Worm (Caenorhabditis elegans) whole organism, mixed stage, embryonic: Measurements from ENCODE around the gene inx-6.

Experiments
- drap-1 ChIP-seq: fragments of 200-800 bp; sonication (Bioruptor generic); optimal IDR thresholded peaks from 3 replicates; lab custom pipeline; 2018; ENCODE audit warnings: mild to moderate bottlenecking, missing genetic modification characterization, missing compliant biosample characterization
- elt-1 ChIP-seq: sonication (generic microtip); optimal IDR thresholded peaks from 2 replicates; lab custom pipeline; 2017; ENCODE audit warnings: missing genetic modification characterization, mild to moderate bottlenecking, missing compliant biosample characterization, antibody characterized with exemption, moderate library complexity, borderline replicate concordance; ENCODE audit not compliant: insufficient read depth
- elt-3 ChIP-seq: fragments of 150-350 bp; optimal IDR thresholded peaks from 2 replicates; lab custom pipeline; 2014; ENCODE audit warnings: missing biosample characterization, missing genetic modification characterization
- flh-1 ChIP-seq: fragments of 200-800 bp; sonication (Bioruptor generic); optimal IDR thresholded peaks from 2 replicates; lab custom pipeline; 2018; ENCODE audit warnings: mild to moderate bottlenecking, missing genetic modification characterization, moderate library complexity, missing compliant biosample characterization
- ham-2 ChIP-seq: fragments of 200-800 bp; sonication (Bioruptor generic); optimal IDR thresholded peaks from 2 replicates; lab custom pipeline; 2018; ENCODE audit warnings: mild to moderate bottlenecking, missing genetic modification characterization, missing compliant biosample characterization
- lsy-2 ChIP-seq: fragments of 150-350 bp; optimal IDR thresholded peaks from 2 replicates; lab custom pipeline; 2014; ENCODE audit warnings: missing biosample characterization, missing genetic modification characterization
- nhr-12 ChIP-seq: fragments of 150-350 bp; optimal IDR thresholded peaks from 2 replicates; lab custom pipeline; 2014; ENCODE audit warnings: missing biosample characterization, missing genetic modification characterization
- nhr-237 ChIP-seq: fragments of 150-350 bp; optimal IDR thresholded peaks from 2 replicates; lab custom pipeline; 2014; ENCODE audit warnings: missing biosample characterization, missing genetic modification characterization
- nhr-76 ChIP-seq: sonication (generic microtip); optimal IDR thresholded peaks from 2 replicates; lab custom pipeline; 2017; ENCODE audit warnings: missing biosample characterization, missing genetic modification characterization
- pha-4 ChIP-seq: fragments of 150-350 bp; optimal IDR thresholded peaks from 2 replicates; lab custom pipeline; 2018; ENCODE audit warnings: missing biosample characterization, missing genetic modification reagents, missing genetic modification characterization
- snpc-4 ChIP-seq: fragments of 150-350 bp; optimal IDR thresholded peaks from 2 replicates; lab custom pipeline; 2014; ENCODE audit warnings: missing biosample characterization, missing genetic modification characterization
- unc-62 ChIP-seq: fragments of 150-350 bp; optimal IDR thresholded peaks from 2 replicates; lab custom pipeline; 2014; ENCODE audit warnings: missing biosample characterization, missing genetic modification reagents, missing genetic modification characterization
- zip-8 ChIP-seq: fragments of 150-350 bp; optimal IDR thresholded peaks from 2 replicates; lab custom pipeline; 2014; ENCODE audit warnings: missing biosample characterization, missing genetic modification characterization

DNA sequence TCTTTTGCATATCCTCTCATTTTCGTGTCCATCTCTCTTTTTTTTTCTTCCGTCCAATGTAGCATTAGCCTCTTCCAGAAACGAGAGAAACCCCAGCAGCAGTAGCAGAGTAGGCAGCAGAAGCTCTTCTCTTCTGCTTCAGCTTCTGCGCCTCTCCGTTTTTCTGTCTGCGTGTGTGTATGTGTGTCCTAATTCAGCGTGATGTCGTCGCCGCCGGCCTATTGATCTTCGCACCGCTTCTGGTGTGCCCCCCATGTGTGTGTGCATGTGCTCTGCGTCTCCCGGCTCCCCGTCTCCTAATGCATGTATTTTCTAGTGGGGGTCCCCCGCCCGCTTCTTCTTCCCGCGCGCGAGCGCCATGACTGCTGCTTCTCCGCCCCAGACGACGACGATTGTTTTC, 25.0 kb downstream of the inx-6 start:
- TF ChIP-seq pha-4 (tag; lab: Kevin White, UChicago) (no peak), elt-1 (tag; lab: Kevin White, UChicago) (no peak), nhr-237 (tag; lab: Kevin White, UChicago) (no peak), drap-1 (no peak), lsy-2 (peak; percentile 3), unc-62 (GFP tag; lab: Kevin White, UChicago) (no peak), snpc-4 (tag; lab: Kevin White, UChicago) (no peak), elt-3 (tag; lab: Kevin White, UChicago) (no peak), zip-8 (tag; lab: Kevin White, UChicago) (no peak), nhr-76 (tag; lab: Kevin White, UChicago) (no peak), nhr-12 (tag; lab: Kevin White, UChicago) (no peak), flh-1 (no peak), ham-2 (no peak)
